Worm (Caenorhabditis elegans): ENCODE data around the gene algn-2.

algn-2 gene

ce11 chrII:5370641-5371040, 4.4 kb upstream of the algn-2 start, which contains the start of gene F09E5.12:
F09E5.12 (minus strand) TSS chrII:5370741.
- no peak for TF ChIP-seq zag-1 (tag; optimal IDR thresholded peaks at IDR 0.05)
- TF ChIP-seq aha-1 (tag), result peak; percentile 3

- peak; percentile 86 for TF ChIP-seq lin-38 (GFP tag; IDR thresholded peaks at IDR 0.05)
- TF ChIP-seq unc-130 (GFP tag; optimal IDR thresholded peaks at IDR 0.05), result peak; percentile 27
- peak; percentile 83 for TF ChIP-seq F37D6.2 (tag; optimal IDR thresholded peaks at IDR 0.05)
- TF ChIP-seq spr-1 (tag; optimal IDR thresholded peaks at IDR 0.05), result peak; percentile 80
- TF ChIP-seq set-16 (GFP tag; IDR thresholded peaks at IDR 0.05), result no peak
- TF ChIP-seq ceh-20 (GFP tag; IDR thresholded peaks at IDR 0.05), result peak; percentile 85
- no peak for TF ChIP-seq ztf-11 (tag; optimal IDR thresholded peaks at IDR 0.05)
- TF ChIP-seq fkh-10 (GFP tag; optimal IDR thresholded peaks at IDR 0.05), result peak; percentile 86
- TF ChIP-seq snpc-4 (tag; optimal IDR thresholded peaks at IDR 0.05), result no peak
- peak; percentile 67 for TF ChIP-seq nhr-48 (tag; optimal IDR thresholded peaks at IDR 0.05)
- no peak for TF ChIP-seq daf-12 (tag; optimal IDR thresholded peaks at IDR 0.05)
- TF ChIP-seq mxl-3 (GFP tag; optimal IDR thresholded peaks at IDR 0.05), result peak; percentile 62
- TF ChIP-seq tra-1 (GFP tag; IDR thresholded peaks at IDR 0.05), result peak; percentile 47
- TF ChIP-seq nhr-42 (GFP tag; IDR thresholded peaks at IDR 0.05), result 0 out of 2 replicates have a peak, but pooled peaks have one; percentile 17
- peak; percentile 43 for TF ChIP-seq spr-3 (GFP tag; optimal IDR thresholded peaks at IDR 0.05)
- peak; percentile 84 for TF ChIP-seq lin-13 (GFP tag; optimal IDR thresholded peaks at IDR 0.05)
- no peak for TF ChIP-seq nhr-76 (tag; optimal IDR thresholded peaks at IDR 0.05)
- TF ChIP-seq arid-1 (GFP tag; conservative IDR thresholded peaks at IDR 0.05), result peak; percentile 54; the same call in 1 of the 2 replicates
- TF ChIP-seq vab-7 (GFP tag; IDR thresholded peaks at IDR 0.05), result no peak
- TF ChIP-seq lin-29 (GFP tag; IDR thresholded peaks at IDR 0.05), result peak; percentile 51; the same call in 1 of the 2 replicates
- peak; percentile 91 for TF ChIP-seq dve-1 (tag; optimal IDR thresholded peaks at IDR 0.05; ENCODE audit: insufficient read depth)
- TF ChIP-seq zfp-3 (GFP tag; conservative IDR thresholded peaks at IDR 0.05), result peak; percentile 74
- peak; percentile 86 for TF ChIP-seq aha-1 (tag)
- peak; percentile 80 for TF ChIP-seq T20F7.1 (GFP tag; optimal IDR thresholded peaks at IDR 0.05)
- TF ChIP-seq unc-62 (GFP tag; optimal IDR thresholded peaks at IDR 0.05 in 1 of 2), result peak in 1 of 2 experiments; percentile 88
- no peak for TF ChIP-seq unc-62 (tag; optimal IDR thresholded peaks at IDR 0.05)
- peak; percentile 74 for TF ChIP-seq pqm-1 (tag; optimal IDR thresholded peaks at IDR 0.05)
- no peak for TF ChIP-seq gei-8 (GFP tag; optimal IDR thresholded peaks at IDR 0.05)
- TF ChIP-seq nhr-11 (tag; optimal IDR thresholded peaks at IDR 0.05), result peak; percentile 89
- peak; percentile 93 for TF ChIP-seq mes-2 (tag; optimal IDR thresholded peaks at IDR 0.05; ENCODE audit: poor library complexity, severe bottlenecking)
- no peak for TF ChIP-seq daf-8 (GFP tag; IDR thresholded peaks at IDR 0.05)
- TF ChIP-seq ctbp-1 (GFP tag; IDR thresholded peaks at IDR 0.05), result peak; percentile 80; the same call in 1 of the 2 replicates
- TF ChIP-seq dmd-6 (GFP tag; IDR thresholded peaks at IDR 0.05), result peak; percentile 83
- no peak for TF ChIP-seq F44E2.7 (GFP tag; IDR thresholded peaks at IDR 0.05)
- TF ChIP-seq dpl-1 (GFP tag; optimal IDR thresholded peaks at IDR 0.05), result peak; percentile 87
- peak; percentile 65 for TF ChIP-seq pha-4 (GFP tag; IDR thresholded peaks at IDR 0.05)
- peak; percentile 15 for TF ChIP-seq pha-4 (tag; optimal IDR thresholded peaks at IDR 0.05)
- no peak for TF ChIP-seq egl-27 (tag; optimal IDR thresholded peaks at IDR 0.05)
- peak in 1 of 2 experiments; percentile 58 for TF ChIP-seq hif-1 (tag; optimal IDR thresholded peaks at IDR 0.05)
- no peak for TF ChIP-seq ceh-44 (GFP tag; IDR thresholded peaks at IDR 0.05)
- no peak for TF ChIP-seq nhr-111 (GFP tag; optimal IDR thresholded peaks at IDR 0.05)
- no peak for TF ChIP-seq lin-39 (tag; optimal IDR thresholded peaks at IDR 0.05)
- peak; percentile 81 for TF ChIP-seq hlh-30 (tag; optimal IDR thresholded peaks at IDR 0.05; ENCODE audit: insufficient read depth)
- TF ChIP-seq lsy-2 (tag; optimal IDR thresholded peaks at IDR 0.05), result peak; percentile 68 to 96
- peak; percentile 83 for TF ChIP-seq hlh-11 (tag; optimal IDR thresholded peaks at IDR 0.05)
- peak; percentile 34 for TF ChIP-seq nhr-28 (tag; optimal IDR thresholded peaks at IDR 0.05)
- peak; percentile 95 for TF ChIP-seq mep-1 (tag; optimal IDR thresholded peaks at IDR 0.05)
These were observed 1.6 kb upstream of the algn-2 start, which contains the start of the genes agt-2 and F09E5.3 for ce11 chrII:5373275-5374047. agt-2 (minus strand) TSS chrII:5373827. F09E5.3 (plus strand) TSS chrII:5373997.
